Worm (Caenorhabditis elegans): ENCODE results near the gene F58G6.3.

Gene F58G6.3

DNA sequence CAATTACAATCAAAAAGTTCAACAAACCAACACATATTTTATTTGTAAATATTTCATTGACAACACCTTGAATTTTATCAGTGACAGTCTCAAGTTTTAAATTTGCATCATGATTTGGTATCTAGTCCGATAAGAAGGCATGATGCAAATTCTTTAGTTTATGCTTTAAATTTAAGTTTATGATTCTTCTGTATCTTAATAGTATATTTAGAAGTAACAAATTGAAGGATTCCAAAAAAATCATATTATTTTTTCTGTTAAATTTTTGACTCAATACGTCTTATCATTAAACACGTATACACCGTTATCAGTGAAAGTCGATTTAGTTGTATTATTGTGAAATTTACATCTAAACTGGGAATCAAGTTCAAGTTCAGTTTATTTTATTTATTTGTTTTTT, 2.1 kb upstream of the F58G6.3 start, which contains the start of gene chca-1 (continued):
- TF ChIP-seq nhr-25 (tag; optimal IDR thresholded peaks at IDR 0.05; ENCODE audit: borderline replicate concordance, insufficient read depth) (no peak), zip-2 (tag; optimal IDR thresholded peaks at IDR 0.05) (no peak), daf-16 (GFP tag; optimal IDR thresholded peaks at IDR 0.05) (no peak), daf-16 (tag; optimal IDR thresholded peaks at IDR 0.05) (peak; percentile 96), ceh-82 (tag; optimal IDR thresholded peaks at IDR 0.05) (no peak), spr-1 (tag; optimal IDR thresholded peaks at IDR 0.05) (no peak)

DNA sequence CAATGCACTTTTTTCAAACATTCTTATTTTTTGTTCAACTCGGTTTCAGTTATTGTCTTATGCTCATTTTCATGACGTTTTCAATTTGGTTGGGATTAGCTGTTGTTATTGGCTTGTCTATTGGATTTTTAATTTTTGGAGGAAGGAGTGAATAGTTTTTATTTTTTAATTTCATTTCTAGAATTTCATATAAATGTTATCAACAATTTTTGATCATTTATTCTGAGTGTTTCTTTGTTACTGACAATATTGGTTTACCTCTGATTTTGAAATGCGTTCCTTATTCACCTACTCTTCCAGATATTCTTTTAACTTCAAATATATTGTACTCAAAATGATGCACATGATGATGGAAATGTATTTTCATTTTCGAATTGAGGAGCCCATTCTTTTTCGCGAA, 682 bp downstream of the F58G6.3 start, which contains the start of gene F58G6.7:
Gene F58G6.7 (plus strand): TSS at position 301 of the 400 bp plus-strand sequence.
- TF ChIP-seq lsy-2 (tag; optimal IDR thresholded peaks at IDR 0.05) (no peak), aly-2 (tag; optimal IDR thresholded peaks at IDR 0.05) (no peak), dmd-6 (GFP tag; IDR thresholded peaks at IDR 0.05) (no peak), hlh-11 (tag; optimal IDR thresholded peaks at IDR 0.05) (no peak)

- peak; percentile 41 for TF ChIP-seq ces-1 (GFP tag; optimal IDR thresholded peaks at IDR 0.05)
- TF ChIP-seq dpl-1 (GFP tag; optimal IDR thresholded peaks at IDR 0.05): no peak
- TF ChIP-seq egl-43 (GFP tag; IDR thresholded peaks at IDR 0.05): no peak
- no peak for TF ChIP-seq Y75B8A.6 (GFP tag; IDR thresholded peaks at IDR 0.05)
- no peak for TF ChIP-seq nhr-102 (tag; optimal IDR thresholded peaks at IDR 0.05)
Measured at ce11 chrIV:9655556-9655955, 2.2 kb downstream of the F58G6.3 start.

ce11 chrIV:9657753-9658152, 4.4 kb downstream of the F58G6.3 start, which contains the start of gene acc-1:
Gene acc-1 (plus strand): TSS chrIV:9658053.
- TF ChIP-seq lir-3 (tag; optimal IDR thresholded peaks at IDR 0.05): no peak
- TF ChIP-seq egl-27 (tag; optimal IDR thresholded peaks at IDR 0.05): no peak
- TF ChIP-seq R02D3.7 (tag; optimal IDR thresholded peaks at IDR 0.05): no peak
- no peak for TF ChIP-seq lsy-2 (tag; optimal IDR thresholded peaks at IDR 0.05)
- TF ChIP-seq dpl-1 (GFP tag; optimal IDR thresholded peaks at IDR 0.05): no peak
- TF ChIP-seq ctbp-1 (GFP tag; IDR thresholded peaks at IDR 0.05): no peak

DNA sequence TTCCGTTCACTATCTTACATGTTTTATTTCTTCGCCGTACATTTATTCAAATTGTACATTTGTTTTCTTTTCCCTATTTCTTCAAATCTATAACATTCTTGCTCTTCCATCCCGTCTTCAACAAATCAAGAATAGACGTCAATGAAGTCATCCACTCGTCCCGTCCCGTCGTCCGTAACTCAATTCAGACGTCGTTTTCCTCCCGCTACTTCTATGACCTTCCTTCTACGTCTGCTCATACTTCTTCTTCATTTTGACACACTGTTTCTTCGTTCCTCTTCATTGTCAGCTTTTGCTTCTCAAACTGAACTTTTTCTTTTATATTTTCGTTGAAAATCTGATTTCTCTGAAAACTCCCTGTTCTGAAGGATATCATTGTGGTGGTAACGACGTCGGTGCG, 6.7 kb downstream of the F58G6.3 start:
- TF ChIP-seq fkh-10 (GFP tag; optimal IDR thresholded peaks at IDR 0.05): peak; percentile 73
- peak; percentile 9; the same call in 1 of the 2 replicates for TF ChIP-seq ctbp-1 (GFP tag; IDR thresholded peaks at IDR 0.05)
- peak; percentile 5 for TF ChIP-seq aha-1 (tag)
- no peak for TF ChIP-seq nhr-6 (tag; optimal IDR thresholded peaks at IDR 0.05)
- TF ChIP-seq unc-62 (GFP tag; optimal IDR thresholded peaks at IDR 0.05 in 1 of 2): peak in 1 of 2 experiments; percentile 20
- no peak for TF ChIP-seq unc-62 (tag; optimal IDR thresholded peaks at IDR 0.05)
- TF ChIP-seq dmd-6 (GFP tag; IDR thresholded peaks at IDR 0.05): no peak

- no peak for TF ChIP-seq hmg-1.1 (GFP tag; IDR thresholded peaks at IDR 0.05)
- TF ChIP-seq zip-2 (tag; optimal IDR thresholded peaks at IDR 0.05): no peak
- peak; percentile 81 for TF ChIP-seq aha-1 (tag)
- peak; percentile 28 for TF ChIP-seq nhr-10 (tag; optimal IDR thresholded peaks at IDR 0.05)
Measured at ce11 chrIV:9667084-9667483, 13.7 kb downstream of the F58G6.3 start.

DNA sequence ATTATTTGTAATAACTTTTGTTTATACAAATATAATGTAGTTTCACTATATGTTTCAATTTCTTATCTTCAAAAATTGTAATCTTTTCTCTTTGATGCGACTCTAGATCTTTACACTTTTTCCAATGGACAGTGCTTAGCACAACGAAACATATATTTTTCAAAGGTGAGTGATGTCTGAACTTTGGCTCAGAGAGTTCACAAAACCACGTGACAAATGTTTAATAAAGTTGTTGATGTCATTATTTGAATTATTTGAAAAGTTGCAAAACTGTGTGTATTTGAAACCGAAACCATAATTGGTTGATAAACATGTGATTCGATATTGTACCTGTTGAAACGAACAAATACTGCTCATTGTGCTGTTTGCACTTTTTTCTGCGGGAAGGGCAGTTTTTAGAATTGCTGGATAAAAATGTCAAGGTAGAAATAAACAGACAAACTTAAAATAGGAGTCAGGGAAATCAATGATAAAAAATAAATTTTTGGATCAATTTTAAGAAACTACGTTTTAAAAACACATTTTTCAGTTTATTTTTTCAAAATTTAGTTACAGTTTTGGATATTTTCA, 14.9 kb downstream of the F58G6.3 start:
- TF ChIP-seq unc-62 (GFP tag; optimal IDR thresholded peaks at IDR 0.05 in 1 of 2) (peak in 1 of 2 experiments; percentile 83), unc-62 (tag; optimal IDR thresholded peaks at IDR 0.05) (no peak), F26F4.8 (GFP tag; conservative IDR thresholded peaks at IDR 0.05) (no peak), ZK546.5 (tag; optimal IDR thresholded peaks at IDR 0.05) (no peak), zip-11 (GFP tag; IDR thresholded peaks at IDR 0.05) (no peak), nhr-77 (tag; optimal IDR thresholded peaks at IDR 0.05) (peak; percentile 13), daf-16 (GFP tag; optimal IDR thresholded peaks at IDR 0.05) (no peak), daf-16 (tag; optimal IDR thresholded peaks at IDR 0.05) (peak; percentile 94), mdl-1 (tag; optimal IDR thresholded peaks at IDR 0.05) (peak in 1 of 2 experiments; percentile 38), mep-1 (tag; optimal IDR thresholded peaks at IDR 0.05) (peak; percentile 19), lsy-2 (tag; optimal IDR thresholded peaks at IDR 0.05) (peak in 1 of 2 experiments; percentile 20), pha-4 (GFP tag; IDR thresholded peaks at IDR 0.05) (no peak), pha-4 (tag; optimal IDR thresholded peaks at IDR 0.05) (no peak), hlh-30 (tag; optimal IDR thresholded peaks at IDR 0.05; ENCODE audit: insufficient read depth) (peak; percentile 65), spr-1 (tag; optimal IDR thresholded peaks at IDR 0.05) (no peak), dmd-6 (GFP tag; IDR thresholded peaks at IDR 0.05) (peak; percentile 57), nhr-28 (tag; optimal IDR thresholded peaks at IDR 0.05) (peak; percentile 61), hlh-11 (tag; optimal IDR thresholded peaks at IDR 0.05) (peak; percentile 61), dve-1 (tag; optimal IDR thresholded peaks at IDR 0.05; ENCODE audit: insufficient read depth) (peak; percentile 83)
